Worm (Caenorhabditis elegans) whole organism, mixed stage, embryonic: ENCODE data around the gene pfk-1.2.

Experiments used
- M03D4.4 ChIP-seq: sonication (generic microtip); optimal IDR thresholded peaks from 2 replicates; lab custom pipeline; 2017; ENCODE audit warnings: mild to moderate bottlenecking, missing genetic modification characterization, missing compliant biosample characterization
- blmp-1 ChIP-seq: fragments of 150-350 bp; optimal IDR thresholded peaks from 2 replicates; lab custom pipeline; 2014; ENCODE audit warnings: missing biosample characterization, missing genetic modification characterization
- ceh-39 ChIP-seq: fragments of 150-350 bp; optimal IDR thresholded peaks from 2 replicates; lab custom pipeline; 2014; ENCODE audit warnings: missing biosample characterization, missing genetic modification characterization
- ceh-43 ChIP-seq: fragments of 200-800 bp; sonication (Bioruptor generic); optimal IDR thresholded peaks from 2 replicates; lab custom pipeline; 2018; ENCODE audit warnings: mild to moderate bottlenecking, missing genetic modification characterization, moderate library complexity, missing compliant biosample characterization
- ceh-83 ChIP-seq: fragments of 200-800 bp; sonication (Bioruptor generic); optimal IDR thresholded peaks from 2 replicates; lab custom pipeline; 2018; ENCODE audit warnings: mild to moderate bottlenecking, missing genetic modification characterization, missing compliant biosample characterization
- ces-1 ChIP-seq: fragments of 150-350 bp; optimal IDR thresholded peaks from 2 replicates; lab custom pipeline; 2014; ENCODE audit warnings: missing biosample characterization, missing genetic modification reagents, missing genetic modification characterization
- cnd-1 ChIP-seq: fragments of 200-800 bp; sonication (Bioruptor generic); optimal IDR thresholded peaks from 2 replicates; lab custom pipeline; 2018; ENCODE audit warnings: mild to moderate bottlenecking, missing genetic modification characterization, missing compliant biosample characterization
- drap-1 ChIP-seq: fragments of 200-800 bp; sonication (Bioruptor generic); optimal IDR thresholded peaks from 3 replicates; lab custom pipeline; 2018; ENCODE audit warnings: mild to moderate bottlenecking, missing genetic modification characterization, missing compliant biosample characterization
- elt-1 ChIP-seq: sonication (generic microtip); optimal IDR thresholded peaks from 2 replicates; lab custom pipeline; 2017; ENCODE audit warnings: missing genetic modification characterization, mild to moderate bottlenecking, missing compliant biosample characterization, antibody characterized with exemption, moderate library complexity, borderline replicate concordance; ENCODE audit not compliant: insufficient read depth
- elt-3 ChIP-seq: fragments of 150-350 bp; optimal IDR thresholded peaks from 2 replicates; lab custom pipeline; 2014; ENCODE audit warnings: missing biosample characterization, missing genetic modification characterization
- flh-1 ChIP-seq: fragments of 200-800 bp; sonication (Bioruptor generic); optimal IDR thresholded peaks from 2 replicates; lab custom pipeline; 2018; ENCODE audit warnings: mild to moderate bottlenecking, missing genetic modification characterization, moderate library complexity, missing compliant biosample characterization
- ham-2 ChIP-seq: fragments of 200-800 bp; sonication (Bioruptor generic); optimal IDR thresholded peaks from 2 replicates; lab custom pipeline; 2018; ENCODE audit warnings: mild to moderate bottlenecking, missing genetic modification characterization, missing compliant biosample characterization
- hlh-1 ChIP-seq: fragments of 150-350 bp; optimal IDR thresholded peaks from 2 replicates; lab custom pipeline; 2014; ENCODE audit warnings: missing biosample characterization, missing genetic modification reagents, missing genetic modification characterization
- lin-13 ChIP-seq: fragments of 150-350 bp; optimal IDR thresholded peaks from 2 replicates; lab custom pipeline; 2014; ENCODE audit warnings: missing biosample characterization, missing genetic modification characterization
- lin-32 ChIP-seq: fragments of 200-800 bp; sonication (Bioruptor generic); optimal IDR thresholded peaks from 2 replicates; lab custom pipeline; 2018; ENCODE audit warnings: mild to moderate bottlenecking, missing genetic modification characterization, missing compliant biosample characterization
- lsy-2 ChIP-seq: fragments of 150-350 bp; optimal IDR thresholded peaks from 2 replicates; lab custom pipeline; 2014; ENCODE audit warnings: missing biosample characterization, missing genetic modification characterization
- mab-5 ChIP-seq: fragments of 150-350 bp; optimal IDR thresholded peaks from 2 replicates; lab custom pipeline; 2014; ENCODE audit warnings: missing biosample characterization, missing genetic modification characterization
- mls-2 ChIP-seq: sonication (generic microtip); optimal IDR thresholded peaks from 2 replicates; lab custom pipeline; 2016; ENCODE audit warnings: mild to moderate bottlenecking, missing genetic modification characterization, moderate library complexity, missing compliant biosample characterization
- nhr-12 ChIP-seq: fragments of 150-350 bp; optimal IDR thresholded peaks from 2 replicates; lab custom pipeline; 2014; ENCODE audit warnings: missing biosample characterization, missing genetic modification characterization
- nhr-2 ChIP-seq: fragments of 150-350 bp; optimal IDR thresholded peaks from 2 replicates; lab custom pipeline; 2014; ENCODE audit warnings: missing biosample characterization, missing genetic modification characterization
- nhr-237 ChIP-seq: fragments of 150-350 bp; optimal IDR thresholded peaks from 2 replicates; lab custom pipeline; 2014; ENCODE audit warnings: missing biosample characterization, missing genetic modification characterization
- nhr-28 ChIP-seq: fragments of 150-350 bp; optimal IDR thresholded peaks from 2 replicates; lab custom pipeline; 2014; ENCODE audit warnings: missing biosample characterization, missing genetic modification characterization
- nhr-76 ChIP-seq: sonication (generic microtip); optimal IDR thresholded peaks from 2 replicates; lab custom pipeline; 2017; ENCODE audit warnings: missing biosample characterization, missing genetic modification characterization
- pha-4 ChIP-seq: fragments of 150-350 bp; optimal IDR thresholded peaks from 2 replicates; lab custom pipeline; 2018; ENCODE audit warnings: missing biosample characterization, missing genetic modification reagents, missing genetic modification characterization
- snpc-4 ChIP-seq: fragments of 150-350 bp; optimal IDR thresholded peaks from 2 replicates; lab custom pipeline; 2014; ENCODE audit warnings: missing biosample characterization, missing genetic modification characterization
- sptf-1 ChIP-seq: sonication (generic microtip); optimal IDR thresholded peaks from 2 replicates; lab custom pipeline; 2017; ENCODE audit warnings: mild to moderate bottlenecking, missing genetic modification characterization, moderate library complexity, missing compliant biosample characterization
- tbx-8 ChIP-seq: fragments of 200-800 bp; sonication (Bioruptor generic); optimal IDR thresholded peaks from 2 replicates; lab custom pipeline; 2018; ENCODE audit warnings: mild to moderate bottlenecking, missing genetic modification characterization, moderate library complexity, missing compliant biosample characterization
- unc-120 ChIP-seq: sonication (generic microtip); optimal IDR thresholded peaks from 2 replicates; lab custom pipeline; 2017; ENCODE audit warnings: missing genetic modification characterization, missing compliant biosample characterization; ENCODE audit not compliant: poor library complexity, severe bottlenecking
- unc-39 ChIP-seq: fragments of 150-350 bp; optimal IDR thresholded peaks from 2 replicates; lab custom pipeline; 2014; ENCODE audit warnings: missing biosample characterization, missing genetic modification characterization
- unc-62 ChIP-seq: fragments of 150-350 bp; optimal IDR thresholded peaks from 2 replicates; lab custom pipeline; 2014; ENCODE audit warnings: missing biosample characterization, missing genetic modification reagents, missing genetic modification characterization
- zip-8 ChIP-seq: fragments of 150-350 bp; optimal IDR thresholded peaks from 2 replicates; lab custom pipeline; 2014; ENCODE audit warnings: missing biosample characterization, missing genetic modification characterization
- ztf-11 ChIP-seq: fragments of 150-350 bp; optimal IDR thresholded peaks from 2 replicates; lab custom pipeline; 2014; ENCODE audit warnings: missing biosample characterization, missing genetic modification characterization

Gene pfk-1.2

ce11 chrV:9491440-9492160 lies 40.0 kb upstream of the pfk-1.2 start, which contains the start of gene K06A4.7:
K06A4.7 (minus strand) TSS chrV:9491490.
- TF ChIP-seq nhr-12 = no peak

- TF ChIP-seq unc-62 (GFP tag; lab: Kevin White, UChicago) (no peak), ceh-39 (tag; lab: Kevin White, UChicago) (no peak), blmp-1 (no peak), mab-5 (tag; lab: Kevin White, UChicago) (no peak), nhr-76 (tag; lab: Kevin White, UChicago) (no peak), mls-2 (tag; lab: Kevin White, UChicago) (no peak), ham-2 (GFP tag; lab: Kevin White, UChicago) (no peak), sptf-1 (tag; lab: Kevin White, UChicago) (no peak), elt-1 (tag; lab: Kevin White, UChicago) (no peak), ztf-11 (tag; lab: Kevin White, UChicago) (no peak), tbx-8 (GFP tag; lab: Kevin White, UChicago) (no peak), nhr-237 (no peak), unc-120 (no peak), ceh-83 (no peak), lin-32 (GFP tag; lab: Kevin White, UChicago) (no peak), drap-1 (GFP tag; lab: Kevin White, UChicago) (no peak), nhr-12 (no peak), hlh-1 (tag; lab: Kevin White, UChicago) (no peak)
Observed at ce11 chrV:9492460-9492859, 39.1 kb upstream of the pfk-1.2 start.

ce11 chrV:9496742-9497141 lies 34.9 kb upstream of the pfk-1.2 start, which contains the start of gene gsnl-1:
gsnl-1 (plus strand) TSS chrV:9497042.
- TF ChIP-seq nhr-2 (no peak), unc-120 (no peak), nhr-76 (tag; lab: Kevin White, UChicago) (no peak), ceh-39 (tag; lab: Kevin White, UChicago) (no peak), nhr-28 (tag; lab: Kevin White, UChicago) (no peak), flh-1 (no peak), ham-2 (GFP tag; lab: Kevin White, UChicago) (no peak)
- TF ChIP-seq, all 35 proteins: peak for 0

ce11 chrV:9499295-9499694 lies 32.3 kb upstream of the pfk-1.2 start:
- TF ChIP-seq sptf-1 (tag; lab: Kevin White, UChicago) = no peak

- no peak for TF ChIP-seq cnd-1 (tag; lab: Kevin White, UChicago)
- no peak for TF ChIP-seq zip-8 (tag; lab: Kevin White, UChicago)
- no peak for TF ChIP-seq snpc-4 (tag; lab: Kevin White, UChicago)
- TF ChIP-seq mls-2 (tag; lab: Kevin White, UChicago) = no peak
- TF ChIP-seq unc-39 (tag; lab: Kevin White, UChicago) = no peak
- no peak for TF ChIP-seq ceh-43 (GFP tag; lab: Kevin White, UChicago)
- no peak for TF ChIP-seq unc-62 (GFP tag; lab: Kevin White, UChicago)
- TF ChIP-seq drap-1 (GFP tag; lab: Kevin White, UChicago) = no peak
- no peak for TF ChIP-seq blmp-1
- no peak for TF ChIP-seq lsy-2 (tag; lab: Kevin White, UChicago)
Observed at ce11 chrV:9500826-9501451, 30.7 kb upstream of the pfk-1.2 start, which contains the start of gene swt-5. swt-5 (plus strand) TSS chrV:9501401.

- peak; percentile 31 for TF ChIP-seq lin-13 (tag; lab: Kevin White, UChicago)
- TF ChIP-seq elt-3 = no peak
- TF ChIP-seq sptf-1 (tag; lab: Kevin White, UChicago) = peak; percentile 95
- no peak for TF ChIP-seq pha-4 (tag; lab: Kevin White, UChicago)
- TF ChIP-seq elt-1 (tag; lab: Kevin White, UChicago) = no peak
- peak; percentile 27 for TF ChIP-seq nhr-12
- TF ChIP-seq unc-120 = peak; percentile 91
- no peak for TF ChIP-seq unc-62 (GFP tag; lab: Kevin White, UChicago)
- peak; percentile 89 for TF ChIP-seq ceh-43 (GFP tag; lab: Kevin White, UChicago)
- TF ChIP-seq nhr-76 (tag; lab: Kevin White, UChicago) = no peak
- TF ChIP-seq hlh-1 (tag; lab: Kevin White, UChicago) = peak; percentile 40
- TF ChIP-seq nhr-2 = no peak
- no peak for TF ChIP-seq blmp-1
- no peak for TF ChIP-seq mab-5 (tag; lab: Kevin White, UChicago)
- peak; percentile 93 for TF ChIP-seq M03D4.4
- no peak for TF ChIP-seq zip-8 (tag; lab: Kevin White, UChicago)
- TF ChIP-seq flh-1 = peak; percentile 68
- peak; percentile 94 for TF ChIP-seq ceh-83
- peak; percentile 84 for TF ChIP-seq tbx-8 (GFP tag; lab: Kevin White, UChicago)
- TF ChIP-seq cnd-1 (tag; lab: Kevin White, UChicago) = peak; percentile 88
- no peak for TF ChIP-seq ceh-39 (tag; lab: Kevin White, UChicago)
- TF ChIP-seq mls-2 (tag; lab: Kevin White, UChicago) = peak; percentile 96
- no peak for TF ChIP-seq nhr-237
- TF ChIP-seq ztf-11 (tag; lab: Kevin White, UChicago) = no peak
- TF ChIP-seq snpc-4 (tag; lab: Kevin White, UChicago) = no peak
- no peak for TF ChIP-seq lsy-2 (tag; lab: Kevin White, UChicago)
- TF ChIP-seq nhr-28 (tag; lab: Kevin White, UChicago) = no peak
- TF ChIP-seq ces-1 (GFP tag; lab: Kevin White, UChicago) = peak; percentile 67
Observed at ce11 chrV:9503152-9503817, 28.3 kb upstream of the pfk-1.2 start.
